Fruit fly (Drosophila melanogaster) whole organism, embryonic: ENCODE data around the gene caz.

Source experiments
- Abd-B ChIP-seq: fragments of 200-800 bp; sonication (Bioruptor generic); optimal IDR thresholded peaks from 2 replicates; lab custom pipeline; 2018; ENCODE audit warnings: missing biosample characterization, mild to moderate bottlenecking, missing genetic modification characterization, moderate library complexity
- Adf1 ChIP-seq: fragments of 200-800 bp; sonication (Bioruptor generic); IDR thresholded peaks from 2 replicates; pipeline ENCODE4 v1.3.6; 2022; ENCODE audit warnings: missing biosample characterization, missing genetic modification characterization
- CG12071 ChIP-seq: fragments of 200-800 bp; sonication (Bioruptor generic); optimal IDR thresholded peaks from 3 replicates; lab custom pipeline; 2018; ENCODE audit warnings: missing biosample characterization, mild to moderate bottlenecking, missing genetic modification characterization
- CG13624 ChIP-seq: fragments of 200-800 bp; sonication (Bioruptor generic); optimal IDR thresholded peaks from 2 replicates; lab custom pipeline; 2016; ENCODE audit warnings: missing biosample characterization, missing genetic modification characterization
- CG14050 ChIP-seq: fragments of 200-800 bp; sonication (Bioruptor generic); IDR thresholded peaks from 3 replicates; pipeline ENCODE4 v1.3.6; 2022; ENCODE audit warnings: missing biosample characterization, missing genetic modification characterization
- CG15514 ChIP-seq: fragments of 200-800 bp; sonication (Bioruptor generic); optimal IDR thresholded peaks from 3 replicates; lab custom pipeline; 2017; ENCODE audit warnings: missing biosample characterization, missing genetic modification characterization, mild to moderate bottlenecking, moderate library complexity, missing genetic modification reagents
- CG2120 ChIP-seq: fragments of 200-800 bp; sonication (Bioruptor generic); optimal IDR thresholded peaks from 3 replicates; lab custom pipeline; 2016; ENCODE audit warnings: missing biosample characterization, missing genetic modification characterization
- CG31224 ChIP-seq: fragments of 200-800 bp; sonication (Bioruptor generic); IDR thresholded peaks from 2 replicates; pipeline ENCODE4 v1.3.6; 2022; ENCODE audit warnings: missing biosample characterization, missing genetic modification characterization
- CG31365 ChIP-seq: fragments of 200-800 bp; sonication (Bioruptor generic); optimal IDR thresholded peaks from 2 replicates; lab custom pipeline; 2018; ENCODE audit warnings: missing biosample characterization, mild to moderate bottlenecking, missing genetic modification characterization
- CG3838 ChIP-seq: fragments of 200-800 bp; sonication (Bioruptor generic); optimal IDR thresholded peaks from 3 replicates; lab custom pipeline; 2016; ENCODE audit warnings: missing biosample characterization, missing genetic modification characterization
- CG3847 ChIP-seq: fragments of 200-800 bp; sonication (Bioruptor generic); IDR thresholded peaks from 2 replicates; pipeline ENCODE4 v1.3.6; 2022; ENCODE audit warnings: missing biosample characterization, missing genetic modification characterization
- CG4617 ChIP-seq: fragments of 200-800 bp; sonication (Bioruptor generic); optimal IDR thresholded peaks from 3 replicates; lab custom pipeline; 2016; ENCODE audit warnings: missing biosample characterization, missing genetic modification characterization, borderline replicate concordance
- CG5953 ChIP-seq: fragments of 200-800 bp; sonication (Bioruptor generic); IDR thresholded peaks from 2 replicates; pipeline ENCODE4 v1.3.6; 2022; ENCODE audit warnings: missing biosample characterization, missing genetic modification characterization
- CG6175 ChIP-seq: fragments of 200-800 bp; sonication (Bioruptor generic); IDR thresholded peaks from 3 replicates; pipeline ENCODE4 v1.3.6; 2022; ENCODE audit warnings: missing biosample characterization, missing genetic modification characterization
- CG6689 ChIP-seq: fragments of 200-800 bp; sonication (Bioruptor generic); IDR thresholded peaks from 2 replicates; pipeline ENCODE4 v1.3.6; 2022; ENCODE audit warnings: missing biosample characterization, missing genetic modification characterization
- CG7987 ChIP-seq: fragments of 200-800 bp; sonication (Bioruptor generic); optimal IDR thresholded peaks from 2 replicates; lab custom pipeline; 2018; ENCODE audit warnings: missing biosample characterization, mild to moderate bottlenecking, missing genetic modification characterization, moderate library complexity
- CG8388 ChIP-seq: fragments of 200-800 bp; sonication (Bioruptor generic); optimal IDR thresholded peaks from 2 replicates; lab custom pipeline; 2019; ENCODE audit warnings: missing biosample characterization, mild to moderate bottlenecking, missing genetic modification characterization, moderate library complexity
- CG9215 ChIP-seq: fragments of 200-800 bp; sonication (Bioruptor generic); IDR thresholded peaks from 2 replicates; pipeline ENCODE4 v1.3.6; 2022; ENCODE audit warnings: missing biosample characterization, missing genetic modification characterization
- CG9727 ChIP-seq: fragments of 200-800 bp; sonication (Bioruptor generic); optimal IDR thresholded peaks from 3 replicates; lab custom pipeline; 2017; ENCODE audit warnings: missing biosample characterization, mild to moderate bottlenecking, missing genetic modification characterization
- Camta ChIP-seq: fragments of 200-800 bp; sonication (Bioruptor generic); optimal IDR thresholded peaks from 2 replicates; lab custom pipeline; 2016; ENCODE audit warnings: missing biosample characterization, missing genetic modification characterization
- E2f1 ChIP-seq: fragments of 200-800 bp; sonication (Bioruptor generic); IDR thresholded peaks from 2 replicates; pipeline ENCODE4 v1.3.6; 2022; ENCODE audit warnings: missing biosample characterization, missing genetic modification characterization
- Kr ChIP-seq: fragments of 200-800 bp; sonication (Bioruptor generic); optimal IDR thresholded peaks from 2 replicates; lab custom pipeline; 2017; ENCODE audit warnings: missing biosample characterization, mild to moderate bottlenecking, missing genetic modification characterization
- Lhr ChIP-seq: fragments of 200-800 bp; sonication (Bioruptor generic); optimal IDR thresholded peaks from 3 replicates; lab custom pipeline; 2017; ENCODE audit warnings: mild to moderate bottlenecking, missing biosample characterization, missing genetic modification reagents, missing genetic modification characterization
- Opbp ChIP-seq: fragments of 200-800 bp; sonication (Bioruptor generic); IDR thresholded peaks from 3 replicates; pipeline ENCODE4 v1.3.6; 2022; ENCODE audit warnings: missing biosample characterization, missing genetic modification characterization; ENCODE audit not compliant: partially characterized antibody
- Six4 ChIP-seq: fragments of 200-800 bp; sonication (Bioruptor generic); optimal IDR thresholded peaks from 2 replicates; lab custom pipeline; 2016; ENCODE audit warnings: missing biosample characterization, missing genetic modification characterization
- Xbp1 ChIP-seq: fragments of 200-800 bp; sonication (Bioruptor generic); optimal IDR thresholded peaks from 3 replicates; lab custom pipeline; 2016; ENCODE audit warnings: missing biosample characterization, mild to moderate bottlenecking, missing genetic modification characterization
- bab2 ChIP-seq: fragments of 200-800 bp; sonication (Bioruptor generic); optimal IDR thresholded peaks from 2 replicates; lab custom pipeline; 2016; ENCODE audit warnings: missing biosample characterization, missing genetic modification characterization
- br ChIP-seq: fragments of >200 bp; optimal IDR thresholded peaks from 2 replicates; lab custom pipeline; 2017
- cg ChIP-seq: fragments of 200-800 bp; sonication (Bioruptor generic); optimal IDR thresholded peaks from 3 replicates; lab custom pipeline; 2019; ENCODE audit warnings: missing biosample characterization, mild to moderate bottlenecking, missing genetic modification characterization, moderate library complexity
- esg ChIP-seq: fragments of 200-800 bp; sonication (Bioruptor generic); conservative IDR thresholded peaks from 2 replicates; pipeline ENCODE4 v1.3.6; 2022; ENCODE audit warnings: missing biosample characterization, missing genetic modification characterization
- ftz-f1 ChIP-seq: fragments of 200-800 bp; sonication (Bioruptor generic); optimal IDR thresholded peaks from 2 replicates; lab custom pipeline; 2016; ENCODE audit warnings: missing biosample characterization, missing genetic modification characterization
- fu2 ChIP-seq: fragments of 200-800 bp; sonication (Bioruptor generic); optimal IDR thresholded peaks from 2 replicates; lab custom pipeline; 2016; ENCODE audit warnings: missing biosample characterization, missing genetic modification characterization
- gfzf ChIP-seq: fragments of 200-800 bp; sonication (Bioruptor generic); optimal IDR thresholded peaks from 2 replicates; lab custom pipeline; 2016; ENCODE audit warnings: missing biosample characterization, mild to moderate bottlenecking, missing genetic modification characterization, moderate library complexity
- ham ChIP-seq: fragments of 200-800 bp; sonication (Bioruptor generic); IDR thresholded peaks from 2 replicates; pipeline ENCODE4 v1.3.6; 2022; ENCODE audit warnings: missing biosample characterization, missing genetic modification characterization
- her ChIP-seq: fragments of 200-800 bp; sonication (Bioruptor generic); optimal IDR thresholded peaks from 2 replicates; lab custom pipeline; 2016; ENCODE audit warnings: missing biosample characterization, missing genetic modification characterization
- ind ChIP-seq: fragments of 200-800 bp; sonication (Bioruptor generic); optimal IDR thresholded peaks from 3 replicates; lab custom pipeline; 2016; ENCODE audit warnings: missing biosample characterization, missing genetic modification characterization
- jumu ChIP-seq: fragments of 200-800 bp; sonication (Bioruptor generic); optimal IDR thresholded peaks from 3 replicates; lab custom pipeline; 2016; ENCODE audit warnings: missing biosample characterization, missing genetic modification characterization
- kah ChIP-seq: fragments of 200-800 bp; sonication (Bioruptor generic); optimal IDR thresholded peaks from 2 replicates; lab custom pipeline; 2018; ENCODE audit warnings: missing biosample characterization, mild to moderate bottlenecking, missing genetic modification characterization
- kni ChIP-seq: fragments of 200-800 bp; sonication (Bioruptor generic); optimal IDR thresholded peaks from 3 replicates; lab custom pipeline; 2017; ENCODE audit warnings: mild to moderate bottlenecking, missing biosample characterization, missing genetic modification reagents, missing genetic modification characterization
- nau ChIP-seq: fragments of 200-800 bp; sonication (Bioruptor generic); optimal IDR thresholded peaks from 3 replicates; lab custom pipeline; 2017; ENCODE audit warnings: missing biosample characterization, mild to moderate bottlenecking, missing genetic modification characterization, missing genetic modification reagents
- otp ChIP-seq: fragments of 200-800 bp; sonication (Bioruptor generic); IDR thresholded peaks from 3 replicates; pipeline ENCODE4, ENCODE4 v1.3.6; 2022; ENCODE audit warnings: missing biosample characterization, missing genetic modification characterization
- pita ChIP-seq: fragments of 200-800 bp; sonication (Bioruptor generic); optimal IDR thresholded peaks from 2 replicates; lab custom pipeline; 2017; ENCODE audit warnings: missing biosample characterization, mild to moderate bottlenecking, missing genetic modification characterization
- pum ChIP-seq: fragments of 200-800 bp; sonication (Bioruptor generic); optimal IDR thresholded peaks from 2 replicates; lab custom pipeline; 2016; ENCODE audit warnings: missing biosample characterization, missing genetic modification characterization
- ranshi ChIP-seq: fragments of 200-800 bp; sonication (Bioruptor generic); IDR thresholded peaks from 2 replicates; pipeline ENCODE4 v1.3.6; 2022; ENCODE audit warnings: missing biosample characterization, missing genetic modification characterization
- schlank ChIP-seq: fragments of 200-800 bp; sonication (Bioruptor generic); optimal IDR thresholded peaks from 2 replicates; lab custom pipeline; 2018; ENCODE audit warnings: missing biosample characterization, mild to moderate bottlenecking, missing genetic modification characterization
- sens ChIP-seq: fragments of 200-800 bp; sonication (Bioruptor generic); peaks from one replicate; lab custom pipeline; 2016; ENCODE audit warnings: missing biosample characterization, missing genetic modification characterization
- ssp ChIP-seq: fragments of 200-800 bp; sonication (Bioruptor generic); IDR thresholded peaks from 2 replicates; pipeline ENCODE4 v1.3.6; 2022; ENCODE audit warnings: missing biosample characterization, missing genetic modification characterization
- tup ChIP-seq: fragments of 200-800 bp; sonication (Bioruptor generic); optimal IDR thresholded peaks from 2 replicates; lab custom pipeline; 2016; ENCODE audit warnings: missing biosample characterization, mild to moderate bottlenecking, missing genetic modification characterization, moderate library complexity
- zen2 ChIP-seq: fragments of 200-800 bp; sonication (Bioruptor generic); IDR thresholded peaks from 3 replicates; pipeline ENCODE4 v1.3.6; 2022; ENCODE audit warnings: missing biosample characterization, missing genetic modification characterization; ENCODE audit not compliant: partially characterized antibody
- zfh2 ChIP-seq: fragments of 200-800 bp; sonication (Bioruptor generic); optimal IDR thresholded peaks from 2 replicates; lab custom pipeline; 2016; ENCODE audit warnings: missing biosample characterization, missing genetic modification characterization

Gene caz

dm6 chrX:16296423-16297292, 8.0 kb downstream of the caz start, which contains the start of gene CG3632 (continued):
- TF ChIP-seq gfzf (peak; percentile 21), ftz-f1 (GFP tag; lab: Kevin White, UChicago) (peak; percentile 1), CG9727 (peak; percentile 7), tup (GFP tag; lab: Kevin White, UChicago) (no peak), CG8388 (GFP tag; lab: Kevin White, UChicago) (peak; percentile 18), Camta (peak; percentile 41), CG12071 (GFP tag; lab: Kevin White, UChicago) (no peak), otp (no peak), ssp (GFP tag; lab: Robert Waterston, UW) (peak; percentile 30; the same call in 1 of the 2 replicates), CG6689 (no peak), CG6175 (peak; percentile 39; the same call in 1 of the 3 replicates), sens (GFP tag; lab: Kevin White, UChicago) (peak; percentile 90), zfh2 (GFP tag; lab: Kevin White, UChicago) (peak; percentile 63), CG31365 (tag; lab: Kevin White, UChicago) (no peak), Opbp (GFP tag; lab: Robert Waterston, UW) (peak; percentile 89), CG5953 (GFP tag; lab: Robert Waterston, UW) (no peak), fu2 (GFP tag; lab: Kevin White, UChicago) (peak; percentile 15), Lhr (GFP tag; lab: Kevin White, UChicago) (peak; percentile 12), E2f1 (GFP tag; lab: Robert Waterston, UW) (0 out of 2 replicates have a peak, but pooled peaks have one; percentile 12), cg (GFP tag; lab: Kevin White, UChicago) (peak; percentile 85), Xbp1 (GFP tag; lab: Kevin White, UChicago) (peak; percentile 42), schlank (tag; lab: Kevin White, UChicago) (no peak), CG4617 (peak; percentile 71), zen2 (no peak; the same call in 1 of the 3 replicates), esg (GFP tag; lab: Robert Waterston, UW) (no peak), CG3838 (GFP tag; lab: Kevin White, UChicago) (peak; percentile 92), kah (GFP tag; lab: Kevin White, UChicago) (no peak), CG14050 (GFP tag; lab: Robert Waterston, UW) (no peak), ind (peak; percentile 25), br (lab: Kevin White, UChicago) (no peak), Six4 (GFP tag; lab: Kevin White, UChicago) (no peak), CG31224 (no peak), pum (GFP tag; lab: Kevin White, UChicago) (peak; percentile 20), Abd-B (GFP tag; lab: Kevin White, UChicago) (no peak), jumu (peak; percentile 19), kni (GFP tag; lab: Kevin White, UChicago) (no peak), ham (GFP tag; lab: Robert Waterston, UW) (no peak), CG15514 (GFP tag; lab: Kevin White, UChicago) (peak; percentile 79), CG3847 (GFP tag; lab: Robert Waterston, UW) (peak; percentile 67), ranshi (GFP tag; lab: Robert Waterston, UW) (peak; percentile 53; the same call in 1 of the 2 replicates), bab2 (GFP tag; lab: Kevin White, UChicago) (no peak), nau (GFP tag; lab: Kevin White, UChicago) (no peak), pita (no peak), her (GFP tag; lab: Kevin White, UChicago) (peak; percentile 61), CG2120 (GFP tag; lab: Kevin White, UChicago) (peak; percentile 73), CG7987 (GFP tag; lab: Kevin White, UChicago) (peak; percentile 51), CG13624 (GFP tag; lab: Kevin White, UChicago) (peak; percentile 56), Kr (GFP tag; lab: Kevin White, UChicago) (no peak), Adf1 (GFP tag; lab: Robert Waterston, UW) (peak; percentile 36; the same call in 1 of the 2 replicates), CG9215 (GFP tag; lab: Robert Waterston, UW) (no peak)
